Worm (Caenorhabditis elegans) whole organism, L4 larva: Measurements from ENCODE around the gene twk-2.

Source experiments
- D1046.2 ChIP-seq: fragments of 200-800 bp; sonication (Bioruptor generic); IDR thresholded peaks from 2 replicates; pipeline ENCODE4 v1.3.6; 2022; ENCODE audit warnings: missing genetic modification characterization, missing compliant biosample characterization
- F37D6.2 ChIP-seq: sonication (generic microtip); optimal IDR thresholded peaks from 2 replicates; lab custom pipeline; 2016; ENCODE audit warnings: mild to moderate bottlenecking, missing genetic modification characterization, missing compliant biosample characterization
- R02D3.7 ChIP-seq: fragments of 150-350 bp; sonication (generic microtip); optimal IDR thresholded peaks from 3 replicates; lab custom pipeline; 2014; ENCODE audit warnings: missing biosample characterization, missing genetic modification characterization
- T20F7.1 ChIP-seq: fragments of 200-800 bp; sonication (Bioruptor generic); optimal IDR thresholded peaks from 2 replicates; lab custom pipeline; 2018; ENCODE audit warnings: mild to moderate bottlenecking, missing genetic modification characterization, missing compliant biosample characterization
- T26A8.4 ChIP-seq: fragments of 200-800 bp; sonication (Bioruptor generic); IDR thresholded peaks from 2 replicates; pipeline ENCODE4 v1.3.6; 2022; ENCODE audit warnings: missing genetic modification characterization, missing compliant biosample characterization
- Y75B8A.6 ChIP-seq: fragments of 200-800 bp; sonication (Bioruptor generic); IDR thresholded peaks from 2 replicates; pipeline ENCODE4 v1.3.6; 2022; ENCODE audit warnings: missing genetic modification reagents, missing genetic modification characterization, missing compliant biosample characterization
- ZK337.2 ChIP-seq: fragments of 200-800 bp; sonication (Bioruptor generic); IDR thresholded peaks from 2 replicates; pipeline ENCODE4 v1.3.6; 2022; ENCODE audit warnings: missing genetic modification reagents, missing genetic modification characterization, missing compliant biosample characterization
- ZK546.5 ChIP-seq, 2 experiments: sonication (generic microtip); optimal IDR thresholded peaks; 2 replicates each; lab custom pipeline; 2017; ENCODE audit warnings: missing biosample characterization in 2 of 2, missing genetic modification characterization in 2 of 2
- aly-2 ChIP-seq: sonication (generic microtip); optimal IDR thresholded peaks from 2 replicates; lab custom pipeline; 2018; ENCODE audit warnings: missing biosample characterization, missing genetic modification characterization
- ama-1 ChIP-seq: fragments of 150-350 bp; optimal IDR thresholded peaks from 2 replicates; lab custom pipeline; 2014; ENCODE audit warnings: inconsistent platforms, mixed read lengths
- attf-4 ChIP-seq: sonication (generic microtip); optimal IDR thresholded peaks from 3 replicates; lab custom pipeline; 2017; ENCODE audit warnings: missing biosample characterization, missing genetic modification characterization
- ceh-28 ChIP-seq: fragments of 150-350 bp; optimal IDR thresholded peaks from 2 replicates; lab custom pipeline; 2014; ENCODE audit warnings: missing biosample characterization, missing genetic modification reagents, missing genetic modification characterization
- ceh-62 ChIP-seq: sonication (generic microtip); optimal IDR thresholded peaks from 2 replicates; lab custom pipeline; 2017; ENCODE audit warnings: missing biosample characterization, missing genetic modification characterization
- daf-16 ChIP-seq, 3 experiments: sonication (generic microtip); optimal IDR thresholded peaks; 2 replicates each; lab custom pipeline; 2016 to 2017; ENCODE audit warnings: missing genetic modification characterization in 3 of 3, missing genetic modification reagents in 3 of 3, mild to moderate bottlenecking in 2 of 3, missing compliant biosample characterization in 2 of 3, missing biosample characterization in 1 of 3, moderate library complexity in 1 of 3
- dpl-1 ChIP-seq: fragments of 150-350 bp; optimal IDR thresholded peaks from 2 replicates; lab custom pipeline; 2014; ENCODE audit warnings: missing biosample characterization, missing genetic modification reagents, missing genetic modification characterization
- dve-1 ChIP-seq: sonication (generic microtip); optimal IDR thresholded peaks from 2 replicates; lab custom pipeline; 2017; ENCODE audit warnings: antibody characterized with exemption, mild to moderate bottlenecking, missing genetic modification characterization, missing compliant biosample characterization; ENCODE audit not compliant: insufficient read depth
- egl-43 ChIP-seq: fragments of 200-800 bp; sonication (Bioruptor generic); IDR thresholded peaks from 2 replicates; pipeline ENCODE4 v1.3.6; 2022; ENCODE audit warnings: missing genetic modification reagents, missing genetic modification characterization, missing compliant biosample characterization
- fkh-10 ChIP-seq: fragments of 150-350 bp; optimal IDR thresholded peaks from 2 replicates; lab custom pipeline; 2014; ENCODE audit warnings: missing biosample characterization, missing genetic modification reagents, missing genetic modification characterization
- fos-1 ChIP-seq: fragments of 150-350 bp; optimal IDR thresholded peaks from 2 replicates; lab custom pipeline; 2014; ENCODE audit warnings: missing biosample characterization, missing genetic modification characterization
- gei-8 ChIP-seq: fragments of 200-800 bp; sonication (Bioruptor generic); optimal IDR thresholded peaks from 2 replicates; lab custom pipeline; 2018; ENCODE audit warnings: mild to moderate bottlenecking, missing genetic modification characterization, missing compliant biosample characterization
- hif-1 ChIP-seq, 2 experiments: sonication (generic microtip); optimal IDR thresholded peaks; 2 replicates each; lab custom pipeline; 2016 to 2017; ENCODE audit warnings: missing compliant biosample characterization in 2 of 2, missing genetic modification characterization in 2 of 2, missing genetic modification reagents in 2 of 2, missing genotype in 2 of 2, mild to moderate bottlenecking in 1 of 2
- mdl-1 ChIP-seq, 2 experiments: fragments of 150-350 bp in 1 of 2; sonication (generic microtip) in 1 of 2; optimal IDR thresholded peaks; 2 replicates each; lab custom pipeline; 2014 to 2017; ENCODE audit warnings: missing biosample characterization in 2 of 2, missing genetic modification characterization in 2 of 2
- nhr-10 ChIP-seq: fragments of 150-350 bp; optimal IDR thresholded peaks from 2 replicates; lab custom pipeline; 2014; ENCODE audit warnings: missing biosample characterization, missing genetic modification characterization
- nhr-28 ChIP-seq: fragments of 150-350 bp; optimal IDR thresholded peaks from 2 replicates; lab custom pipeline; 2014; ENCODE audit warnings: missing biosample characterization, missing genetic modification characterization
- nhr-48 ChIP-seq: sonication (generic microtip); optimal IDR thresholded peaks from 2 replicates; lab custom pipeline; 2016; ENCODE audit warnings: mild to moderate bottlenecking, missing genetic modification characterization, missing compliant biosample characterization
- nhr-76 ChIP-seq: fragments of 150-350 bp; optimal IDR thresholded peaks from 2 replicates; lab custom pipeline; 2014; ENCODE audit warnings: missing biosample characterization, missing genetic modification characterization
- nhr-77 ChIP-seq: fragments of 150-350 bp; optimal IDR thresholded peaks from 2 replicates; lab custom pipeline; 2014; ENCODE audit warnings: missing biosample characterization, missing genetic modification characterization
- pqm-1 ChIP-seq: sonication (generic microtip); optimal IDR thresholded peaks from 2 replicates; lab custom pipeline; 2017; ENCODE audit warnings: missing biosample characterization, missing genetic modification characterization
- rbr-2 ChIP-seq: sonication (generic microtip); optimal IDR thresholded peaks from 2 replicates; lab custom pipeline; 2016; ENCODE audit warnings: missing genotype, missing genetic modification characterization, missing compliant biosample characterization
- set-16 ChIP-seq: fragments of 200-800 bp; sonication (Bioruptor generic); IDR thresholded peaks from 2 replicates; pipeline ENCODE4 v1.3.6; 2022; ENCODE audit warnings: missing genetic modification reagents, missing genetic modification characterization, missing compliant biosample characterization
- spr-3 ChIP-seq: fragments of 200-800 bp; sonication (Bioruptor generic); optimal IDR thresholded peaks from 2 replicates; lab custom pipeline; 2018; ENCODE audit warnings: mild to moderate bottlenecking, missing genetic modification characterization, missing compliant biosample characterization
- unc-62 ChIP-seq, 3 experiments: fragments of 150-350 bp in 1 of 3; sonication (generic microtip); optimal IDR thresholded peaks in 2 of 3; peaks in 1 of 3; 1 replicate in 1 of 3; 2 replicates in 2 of 3; lab custom pipeline; 2014 to 2017; ENCODE audit warnings: missing biosample characterization in 3 of 3, missing genetic modification characterization in 3 of 3, missing genetic modification reagents in 3 of 3, missing genotype in 1 of 3
- zip-11 ChIP-seq: fragments of 200-800 bp; sonication (Bioruptor generic); IDR thresholded peaks from 2 replicates; pipeline ENCODE4 v1.3.6; 2022; ENCODE audit warnings: missing genetic modification characterization, missing compliant biosample characterization

twk-2 gene

DNA sequence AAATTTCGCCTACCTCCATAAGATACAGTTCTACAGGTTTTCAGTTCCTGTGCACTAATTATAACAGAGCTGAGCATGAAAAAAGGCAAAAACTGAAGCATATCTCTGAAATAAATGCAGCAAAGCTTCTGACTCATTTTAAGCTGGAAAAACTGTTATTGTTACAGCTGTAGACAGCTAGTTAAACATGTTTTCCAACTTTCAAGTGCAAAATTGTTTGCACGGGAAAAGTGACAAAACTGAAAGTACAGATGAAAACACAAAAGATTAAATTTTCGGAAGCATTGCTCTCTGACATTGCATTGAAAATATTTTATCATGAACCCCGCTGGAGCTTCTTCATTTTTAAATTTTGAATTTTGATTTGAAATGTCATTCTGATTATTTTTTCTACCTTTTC lies 37.8 kb upstream of the twk-2 start, which contains the start of gene T05C1.5:
Gene T05C1.5, minus strand, starts transcription at position 101 of the 400 bp plus-strand sequence.
- TF ChIP-seq fos-1 (no peak), nhr-10 (tag; lab: Kevin White, UChicago) (no peak), nhr-76 (tag; lab: Kevin White, UChicago) (no peak), ceh-62 (tag; lab: Kevin White, UChicago) (no peak), fkh-10 (GFP tag; lab: Kevin White, UChicago) (no peak), ZK546.5 (tag; optimal IDR thresholded peaks at IDR 0.05; lab: Kevin White, UChicago) (no peak), rbr-2 (tag; lab: Kevin White, UChicago) (no peak), pqm-1 (no peak), gei-8 (no peak), Y75B8A.6 (GFP tag; lab: Robert Waterston, UW) (no peak), ceh-28 (no peak), daf-16 (GFP tag; optimal IDR thresholded peaks at IDR 0.05; lab: Kevin White, UChicago) (no peak), daf-16 (tag; optimal IDR thresholded peaks at IDR 0.05; lab: Kevin White, UChicago) (no peak)
- TF ChIP-seq, all 104 proteins: peak for 0

DNA sequence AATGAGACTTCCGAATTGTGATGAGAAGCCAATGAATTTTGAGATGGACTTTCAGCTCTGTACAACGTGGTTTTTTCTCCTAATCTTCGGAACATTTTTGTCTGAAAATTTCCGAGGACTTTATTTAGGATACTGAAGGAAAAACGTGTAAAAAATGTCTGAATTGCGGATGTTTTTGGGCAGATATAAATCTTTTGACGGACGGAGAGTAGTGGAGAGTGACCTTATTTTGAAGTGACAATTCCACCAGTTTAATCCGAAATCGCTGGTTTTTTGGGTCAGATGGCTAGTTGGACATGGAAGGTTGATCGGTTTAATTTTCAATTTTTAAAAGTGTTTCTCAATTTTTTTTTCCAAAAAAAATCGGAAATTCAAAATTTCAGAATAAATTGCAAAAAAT lies 36.3 kb upstream of the twk-2 start, which contains the start of gene T05C1.3:
Gene T05C1.3, minus strand, starts transcription at position 101 of the 400 bp plus-strand sequence.
- no peak for TF ChIP-seq R02D3.7 (tag; lab: Kevin White, UChicago)
- TF ChIP-seq nhr-48 (tag; lab: Kevin White, UChicago), result no peak
- no peak for TF ChIP-seq gei-8
- TF ChIP-seq ZK546.5 (tag; optimal IDR thresholded peaks at IDR 0.05; lab: Kevin White, UChicago), result no peak
- no peak for TF ChIP-seq egl-43 (GFP tag; lab: Robert Waterston, UW)
- no peak for TF ChIP-seq F37D6.2 (tag; lab: Kevin White, UChicago)
- no peak for TF ChIP-seq hif-1 (tag; optimal IDR thresholded peaks at IDR 0.05; lab: Kevin White, UChicago)
- no peak for TF ChIP-seq zip-11 (GFP tag; lab: Robert Waterston, UW)
- TF ChIP-seq ama-1 (lab: Kevin White, UChicago), result no peak

DNA sequence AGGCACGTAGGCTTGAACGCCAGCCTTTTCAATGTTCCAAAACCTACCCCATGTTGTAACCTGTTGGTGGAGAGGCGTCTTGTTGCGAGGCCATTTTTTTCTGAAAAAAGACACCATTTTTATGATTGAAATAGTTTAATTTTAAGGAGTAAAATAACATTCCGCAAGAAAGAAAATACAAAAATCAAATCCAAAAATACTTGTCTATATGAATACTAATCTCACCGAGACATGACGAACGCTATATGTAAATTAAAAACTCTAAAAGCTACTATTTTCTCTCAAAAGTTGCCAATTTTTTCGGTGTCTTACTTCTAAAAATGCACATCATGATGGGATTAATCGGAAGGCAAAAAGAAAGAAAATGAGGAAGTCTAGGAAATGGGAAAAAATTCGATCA lies 29.1 kb upstream of the twk-2 start, which contains the start of gene T05C1.2:
Gene T05C1.2, minus strand, starts transcription at position 101 of the 400 bp plus-strand sequence.
- TF ChIP-seq unc-62 (GFP tag; optimal IDR thresholded peaks at IDR 0.05 in 1 of 2; lab: Kevin White, UChicago), result peak in 1 of 2 experiments; percentile 37
- no peak for TF ChIP-seq unc-62 (tag; optimal IDR thresholded peaks at IDR 0.05; lab: Kevin White, UChicago)
- no peak for TF ChIP-seq nhr-77 (tag; lab: Kevin White, UChicago)

DNA sequence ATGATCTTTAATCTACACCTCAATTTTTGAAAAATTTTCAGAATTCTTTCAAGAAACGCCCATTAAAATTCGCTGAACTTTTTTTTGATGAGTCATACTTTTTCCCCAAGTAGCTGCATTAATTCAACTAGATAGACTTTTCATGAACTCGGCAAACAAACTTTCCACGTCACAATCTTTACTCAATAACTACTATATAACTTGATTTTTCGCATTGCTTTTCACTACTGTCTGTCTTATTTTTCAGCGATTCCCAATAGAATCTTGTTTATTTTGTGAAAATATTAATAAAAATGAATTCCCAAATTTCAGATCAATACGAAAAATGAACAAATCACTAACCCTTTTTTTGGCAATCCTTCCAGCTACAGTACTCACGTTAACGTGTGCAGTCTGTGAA lies 25.4 kb upstream of the twk-2 start, which contains the start of gene T05C1.1:
Gene T05C1.1, plus strand, starts transcription at position 301 of the 400 bp plus-strand sequence.
- no peak for TF ChIP-seq dve-1
- TF ChIP-seq aly-2 (tag; lab: Kevin White, UChicago), result no peak
- TF ChIP-seq spr-3 (GFP tag; lab: Kevin White, UChicago), result no peak
- TF ChIP-seq attf-4 (tag; lab: Kevin White, UChicago), result no peak
- TF ChIP-seq nhr-28, result no peak
- no peak for TF ChIP-seq D1046.2 (GFP tag; lab: Robert Waterston, UW)
- no peak for TF ChIP-seq T26A8.4 (GFP tag; lab: Robert Waterston, UW)
- no peak for TF ChIP-seq Y75B8A.6 (GFP tag; lab: Robert Waterston, UW)
- TF ChIP-seq mdl-1 (tag; optimal IDR thresholded peaks at IDR 0.05; lab: Kevin White, UChicago), result no peak
- no peak for TF ChIP-seq nhr-76 (tag; lab: Kevin White, UChicago)
- TF ChIP-seq gei-8, result no peak
- TF ChIP-seq set-16 (GFP tag; lab: Robert Waterston, UW), result no peak
- TF ChIP-seq dpl-1, result no peak
- no peak for TF ChIP-seq ZK337.2 (GFP tag; lab: Robert Waterston, UW)
- TF ChIP-seq T20F7.1 (GFP tag; lab: Kevin White, UChicago), result no peak
